Worm (Caenorhabditis elegans) whole organism, L4 larva: Measurements from ENCODE around the gene ZK470.6.

Experiments used
- F26F4.8 ChIP-seq: fragments of 200-800 bp; sonication (Bioruptor generic); conservative IDR thresholded peaks from 2 replicates; pipeline ENCODE4 v1.3.6; 2022; ENCODE audit warnings: missing genetic modification characterization, missing compliant biosample characterization
- F49E8.2 ChIP-seq: sonication (generic microtip); optimal IDR thresholded peaks from 2 replicates; lab custom pipeline; 2016; ENCODE audit warnings: missing compliant biosample characterization, mild to moderate bottlenecking, missing genetic modification characterization, borderline replicate concordance
- T20F7.1 ChIP-seq: fragments of 200-800 bp; sonication (Bioruptor generic); optimal IDR thresholded peaks from 2 replicates; lab custom pipeline; 2018; ENCODE audit warnings: mild to moderate bottlenecking, missing genetic modification characterization, missing compliant biosample characterization
- Y105C5A.15 ChIP-seq: fragments of 200-800 bp; sonication (Bioruptor generic); IDR thresholded peaks from 2 replicates; pipeline ENCODE4 v1.3.6; 2022; ENCODE audit warnings: missing genetic modification characterization, missing compliant biosample characterization
- Y5F2A.4 ChIP-seq: fragments of 200-800 bp; sonication (Bioruptor generic); optimal IDR thresholded peaks from 2 replicates; lab custom pipeline; 2018; ENCODE audit warnings: mild to moderate bottlenecking, missing genetic modification characterization, missing compliant biosample characterization
- Y75B8A.6 ChIP-seq: fragments of 200-800 bp; sonication (Bioruptor generic); IDR thresholded peaks from 2 replicates; pipeline ENCODE4 v1.3.6; 2022; ENCODE audit warnings: missing genetic modification reagents, missing genetic modification characterization, missing compliant biosample characterization
- ZK546.5 ChIP-seq, 2 experiments: sonication (generic microtip); optimal IDR thresholded peaks; 2 replicates each; lab custom pipeline; 2017; ENCODE audit warnings: missing biosample characterization in 2 of 2, missing genetic modification characterization in 2 of 2
- aha-1 ChIP-seq: fragments of 150-350 bp; peaks from one replicate; lab custom pipeline; 2014; ENCODE audit warnings: missing biosample characterization, missing genetic modification characterization
- ama-1 ChIP-seq: fragments of 150-350 bp; optimal IDR thresholded peaks from 2 replicates; lab custom pipeline; 2014; ENCODE audit warnings: inconsistent platforms, mixed read lengths
- ceh-20 ChIP-seq: fragments of 200-800 bp; sonication (Bioruptor generic); IDR thresholded peaks from 2 replicates; pipeline ENCODE4 v1.3.6; 2022; ENCODE audit warnings: missing genetic modification reagents, missing genetic modification characterization, missing compliant biosample characterization
- ceh-62 ChIP-seq: sonication (generic microtip); optimal IDR thresholded peaks from 2 replicates; lab custom pipeline; 2017; ENCODE audit warnings: missing biosample characterization, missing genetic modification characterization
- ceh-82 ChIP-seq: sonication (generic microtip); optimal IDR thresholded peaks from 2 replicates; lab custom pipeline; 2017; ENCODE audit warnings: missing biosample characterization, missing genetic modification characterization
- daf-12 ChIP-seq: fragments of 150-350 bp; optimal IDR thresholded peaks from 2 replicates; lab custom pipeline; 2014; ENCODE audit warnings: missing biosample characterization, missing genetic modification reagents, missing genetic modification characterization
- daf-16 ChIP-seq, 3 experiments: sonication (generic microtip); optimal IDR thresholded peaks; 2 replicates each; lab custom pipeline; 2016 to 2017; ENCODE audit warnings: missing genetic modification characterization in 3 of 3, missing genetic modification reagents in 3 of 3, mild to moderate bottlenecking in 2 of 3, missing compliant biosample characterization in 2 of 3, missing biosample characterization in 1 of 3, moderate library complexity in 1 of 3
- daf-19 ChIP-seq: fragments of 200-800 bp; sonication (Bioruptor generic); conservative IDR thresholded peaks from 2 replicates; pipeline ENCODE4 v1.3.6; 2022; ENCODE audit warnings: missing genetic modification characterization, missing compliant biosample characterization
- daf-8 ChIP-seq: fragments of 200-800 bp; sonication (Bioruptor generic); IDR thresholded peaks from 2 replicates; pipeline ENCODE4 v1.3.6; 2022; ENCODE audit warnings: missing genetic modification characterization, missing compliant biosample characterization
- egl-27 ChIP-seq: sonication (generic microtip); optimal IDR thresholded peaks from 3 replicates; lab custom pipeline; 2017; ENCODE audit warnings: missing biosample characterization, missing genetic modification reagents, missing genetic modification characterization
- hlh-30 ChIP-seq: sonication (generic microtip); optimal IDR thresholded peaks from 2 replicates; lab custom pipeline; 2017; ENCODE audit warnings: antibody characterized with exemption, mild to moderate bottlenecking, missing genetic modification characterization, missing compliant biosample characterization; ENCODE audit not compliant: insufficient read depth
- hmg-1.1 ChIP-seq: fragments of 200-800 bp; sonication (Bioruptor generic); IDR thresholded peaks from 2 replicates; pipeline ENCODE4 v1.3.6; 2022; ENCODE audit warnings: missing genetic modification reagents, missing genetic modification characterization, missing compliant biosample characterization
- jun-1 ChIP-seq: fragments of 150-350 bp; optimal IDR thresholded peaks from 2 replicates; lab custom pipeline; 2014; ENCODE audit warnings: missing biosample characterization, missing genetic modification reagents, missing genetic modification characterization
- lin-13 ChIP-seq: fragments of 150-350 bp; optimal IDR thresholded peaks from 2 replicates; lab custom pipeline; 2014; ENCODE audit warnings: missing biosample characterization, missing genetic modification reagents, missing genetic modification characterization
- lin-15B ChIP-seq: fragments of 150-350 bp; sonication (generic microtip); optimal IDR thresholded peaks from 3 replicates; lab custom pipeline; 2014; ENCODE audit warnings: missing biosample characterization, missing genetic modification characterization
- mxl-2 ChIP-seq: fragments of 200-800 bp; sonication (Bioruptor generic); conservative IDR thresholded peaks from 2 replicates; pipeline ENCODE4 v1.3.6; 2022; ENCODE audit warnings: missing genetic modification reagents, missing genetic modification characterization, missing compliant biosample characterization
- nhr-102 ChIP-seq: sonication (generic microtip); optimal IDR thresholded peaks from 2 replicates; lab custom pipeline; 2016; ENCODE audit warnings: mild to moderate bottlenecking, missing genetic modification characterization, moderate library complexity, missing compliant biosample characterization
- nhr-6 ChIP-seq: fragments of 150-350 bp; optimal IDR thresholded peaks from 2 replicates; lab custom pipeline; 2014; ENCODE audit warnings: missing biosample characterization, missing genetic modification characterization
- nhr-77 ChIP-seq: fragments of 150-350 bp; optimal IDR thresholded peaks from 2 replicates; lab custom pipeline; 2014; ENCODE audit warnings: missing biosample characterization, missing genetic modification characterization
- saeg-2 ChIP-seq: fragments of 200-800 bp; sonication (Bioruptor generic); IDR thresholded peaks from 2 replicates; pipeline ENCODE4 v1.3.6; 2022; ENCODE audit warnings: missing genetic modification reagents, missing genetic modification characterization, missing compliant biosample characterization
- sdz-12 ChIP-seq: fragments of 200-800 bp; sonication (Bioruptor generic); optimal IDR thresholded peaks from 2 replicates; lab custom pipeline; 2018; ENCODE audit warnings: mild to moderate bottlenecking, missing genetic modification characterization, missing compliant biosample characterization
- snpc-4 ChIP-seq: fragments of 150-350 bp; optimal IDR thresholded peaks from 2 replicates; lab custom pipeline; 2014; ENCODE audit warnings: missing biosample characterization, missing genetic modification characterization
- spr-3 ChIP-seq: fragments of 200-800 bp; sonication (Bioruptor generic); optimal IDR thresholded peaks from 2 replicates; lab custom pipeline; 2018; ENCODE audit warnings: mild to moderate bottlenecking, missing genetic modification characterization, missing compliant biosample characterization
- tag-97 ChIP-seq: fragments of 200-800 bp; sonication (Bioruptor generic); IDR thresholded peaks from 2 replicates; pipeline ENCODE4 v1.3.6; 2022; ENCODE audit warnings: missing genetic modification characterization, missing compliant biosample characterization
- unc-130 ChIP-seq: sonication (generic microtip); optimal IDR thresholded peaks from 2 replicates; lab custom pipeline; 2016; ENCODE audit warnings: missing genetic modification reagents, missing genetic modification characterization, missing compliant biosample characterization
- unc-62 ChIP-seq, 3 experiments: fragments of 150-350 bp in 1 of 3; sonication (generic microtip); optimal IDR thresholded peaks in 2 of 3; peaks in 1 of 3; 1 replicate in 1 of 3; 2 replicates in 2 of 3; lab custom pipeline; 2014 to 2017; ENCODE audit warnings: missing biosample characterization in 3 of 3, missing genetic modification characterization in 3 of 3, missing genetic modification reagents in 3 of 3, missing genotype in 1 of 3
- zfp-2 ChIP-seq: sonication (generic microtip); optimal IDR thresholded peaks from 2 replicates; lab custom pipeline; 2016; ENCODE audit warnings: mild to moderate bottlenecking, missing genetic modification characterization, missing compliant biosample characterization

ZK470.6 gene

DNA sequence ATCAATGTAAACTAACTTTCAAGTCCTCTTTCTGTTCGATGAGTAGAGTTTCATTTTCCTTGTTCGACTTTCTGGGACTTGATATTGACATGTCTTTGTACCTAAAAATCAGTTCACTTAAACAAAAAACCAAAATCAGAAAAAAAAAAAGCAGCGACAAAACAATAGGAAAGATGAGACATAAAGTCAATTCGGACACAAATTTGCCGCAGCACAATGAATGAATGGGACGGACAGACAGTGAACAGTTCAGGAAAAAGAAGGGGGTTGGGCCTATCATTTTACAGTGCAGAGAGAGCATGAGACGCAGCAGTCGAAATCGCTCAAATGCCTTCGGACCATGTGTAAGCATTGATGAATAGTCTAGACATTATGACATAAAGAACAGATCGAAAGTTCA lies 9.4 kb upstream of the ZK470.6 start, which contains the start of gene mrp-6:
Gene mrp-6 (minus strand): TSS at position 101 of the 400 bp plus-strand sequence.
- no peak for TF ChIP-seq unc-130 (GFP tag; lab: Kevin White, UChicago)
- no peak for TF ChIP-seq egl-27 (tag; lab: Kevin White, UChicago)
- no peak for TF ChIP-seq ama-1
- no peak for TF ChIP-seq daf-19 (GFP tag; lab: Robert Waterston, UW)
- no peak for TF ChIP-seq Y75B8A.6
- TF ChIP-seq, all 104 proteins: peak for 0

ce11 chrX:4167150-4167549 lies 10.1 kb downstream of the ZK470.6 start, which contains the start of gene ZK470.14:
Gene ZK470.14 (plus strand): TSS chrX:4167450.
- TF ChIP-seq lin-15B (tag; lab: Kevin White, UChicago) = no peak
- no peak for TF ChIP-seq nhr-77 (tag; lab: Kevin White, UChicago)
- TF ChIP-seq ceh-82 (tag; lab: Kevin White, UChicago) = no peak
- TF ChIP-seq ceh-62 (tag; lab: Kevin White, UChicago) = no peak
- TF ChIP-seq aha-1 (tag; lab: Kevin White, UChicago) = peak; percentile 59
- no peak for TF ChIP-seq hmg-1.1 (GFP tag; lab: Robert Waterston, UW)
- no peak for TF ChIP-seq mxl-2 (GFP tag; lab: Robert Waterston, UW)
- no peak for TF ChIP-seq hlh-30 (tag; lab: Kevin White, UChicago)

DNA sequence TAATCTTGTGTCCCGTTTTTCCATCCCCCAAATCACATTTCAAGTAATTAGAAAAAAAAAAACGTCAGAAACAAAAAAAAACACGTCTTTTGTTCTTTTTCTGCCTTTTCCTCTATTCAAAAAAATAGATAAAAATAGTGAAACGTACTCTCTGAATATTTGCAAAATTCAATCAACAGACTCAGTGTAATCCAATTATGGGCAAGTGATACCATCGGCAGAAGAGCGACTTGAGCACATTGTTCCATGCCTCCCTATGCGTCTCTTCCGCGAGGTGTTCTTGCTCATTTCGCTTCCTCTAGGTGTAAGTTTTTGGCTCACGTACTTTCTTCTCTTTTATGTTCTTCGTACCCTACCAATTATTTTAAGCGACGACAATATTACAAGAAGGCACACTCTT lies 13.9 kb downstream of the ZK470.6 start, which contains the start of gene ZK470.1:
Gene ZK470.1 (plus strand): TSS at position 301 of the 400 bp plus-strand sequence.
- TF ChIP-seq saeg-2 (GFP tag; lab: Robert Waterston, UW) = no peak
- no peak for TF ChIP-seq Y5F2A.4 (GFP tag; lab: Kevin White, UChicago)
- no peak for TF ChIP-seq nhr-77 (tag; lab: Kevin White, UChicago)
- TF ChIP-seq daf-12 (tag; lab: Kevin White, UChicago) = no peak
- no peak for TF ChIP-seq ZK546.5 (tag; optimal IDR thresholded peaks at IDR 0.05; lab: Kevin White, UChicago)
- TF ChIP-seq F26F4.8 = no peak
- TF ChIP-seq unc-62 (GFP tag; optimal IDR thresholded peaks at IDR 0.05 in 1 of 2; lab: Kevin White, UChicago) = no peak
- TF ChIP-seq unc-62 (tag; optimal IDR thresholded peaks at IDR 0.05; lab: Kevin White, UChicago) = no peak
- no peak for TF ChIP-seq ceh-20
- no peak for TF ChIP-seq jun-1 (tag; lab: Kevin White, UChicago)
- TF ChIP-seq nhr-6 = no peak
- TF ChIP-seq daf-16 (GFP tag; optimal IDR thresholded peaks at IDR 0.05; lab: Kevin White, UChicago) = no peak
- TF ChIP-seq daf-16 (tag; optimal IDR thresholded peaks at IDR 0.05; lab: Kevin White, UChicago) = no peak
- TF ChIP-seq nhr-102 (tag; lab: Kevin White, UChicago) = no peak
- no peak for TF ChIP-seq sdz-12 (GFP tag; lab: Kevin White, UChicago)
- TF ChIP-seq, all 104 proteins: peak for 0

DNA sequence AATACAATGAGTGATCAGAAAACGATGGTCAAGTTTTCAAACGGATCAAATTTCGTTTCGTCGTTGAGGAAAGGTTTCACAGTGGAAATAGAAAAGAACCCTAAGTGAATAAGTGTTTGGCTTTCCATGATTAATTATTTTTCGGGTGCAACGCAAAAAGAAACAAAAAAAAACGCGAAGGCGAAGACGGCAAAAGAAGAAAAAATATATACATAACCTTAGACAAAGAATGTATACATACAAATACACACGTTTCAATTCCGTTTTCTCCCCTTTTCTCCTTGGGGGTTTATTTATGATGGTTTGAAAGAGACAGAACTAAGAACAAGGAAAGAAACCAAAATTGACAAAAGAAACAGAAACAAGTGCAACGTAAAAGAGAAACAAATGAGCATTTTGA lies 15.4 kb downstream of the ZK470.6 start:
- TF ChIP-seq spr-3 (no peak), jun-1 (tag; lab: Kevin White, UChicago) (no peak), aha-1 (tag; lab: Kevin White, UChicago) (peak; percentile 90), lin-13 (GFP tag; lab: Kevin White, UChicago) (no peak), tag-97 (no peak), ZK546.5 (tag; optimal IDR thresholded peaks at IDR 0.05; lab: Kevin White, UChicago) (no peak), unc-130 (GFP tag; lab: Kevin White, UChicago) (no peak), snpc-4 (tag; lab: Kevin White, UChicago) (no peak), daf-8 (GFP tag; lab: Robert Waterston, UW) (no peak), zfp-2 (tag; lab: Kevin White, UChicago) (no peak), unc-62 (GFP tag; optimal IDR thresholded peaks at IDR 0.05 in 1 of 2; lab: Kevin White, UChicago) (peak in 1 of 2 experiments; percentile 79), unc-62 (tag; optimal IDR thresholded peaks at IDR 0.05; lab: Kevin White, UChicago) (no peak), ceh-62 (tag; lab: Kevin White, UChicago) (no peak), Y105C5A.15 (GFP tag; lab: Robert Waterston, UW) (no peak), T20F7.1 (GFP tag; lab: Kevin White, UChicago) (no peak), F49E8.2 (tag; lab: Kevin White, UChicago) (no peak)
